Fruit fly (Drosophila melanogaster) whole organism, pupa: Measurements from ENCODE around the gene Phf7.

Experiments used
- CG10348 ChIP-seq: fragments of 200-800 bp; sonication (Bioruptor generic); IDR thresholded peaks from 2 replicates; pipeline ENCODE4 v1.3.6; 2022; ENCODE audit warnings: missing biosample characterization, missing genetic modification characterization
- CG32121 ChIP-seq: fragments of 200-800 bp; sonication (Bioruptor generic); IDR thresholded peaks from 2 replicates; pipeline ENCODE4 v1.3.6; 2022; ENCODE audit warnings: missing biosample characterization, missing genetic modification characterization
- CG4496 ChIP-seq: fragments of 200-800 bp; sonication (Bioruptor generic); IDR thresholded peaks from 3 replicates; pipeline ENCODE4 v1.3.6; 2022; ENCODE audit warnings: missing biosample characterization, missing genetic modification characterization
- CG8301 ChIP-seq: fragments of 200-800 bp; sonication (Bioruptor generic); optimal IDR thresholded peaks from 2 replicates; lab custom pipeline; 2018; ENCODE audit warnings: missing biosample characterization, mild to moderate bottlenecking, missing genetic modification characterization
- D1 ChIP-seq: fragments of 200-800 bp; sonication (Bioruptor generic); optimal IDR thresholded peaks from 2 replicates; lab custom pipeline; 2018; ENCODE audit warnings: missing biosample characterization, mild to moderate bottlenecking, missing genetic modification characterization, moderate library complexity
- EcR ChIP-seq: fragments of 200-800 bp; sonication (Bioruptor generic); optimal IDR thresholded peaks from 3 replicates; lab custom pipeline; 2019; ENCODE audit warnings: missing biosample characterization, missing genetic modification characterization, mild to moderate bottlenecking, moderate library complexity, missing genetic modification reagents
- Pif1A ChIP-seq: fragments of 200-800 bp; sonication (Bioruptor generic); optimal IDR thresholded peaks from 3 replicates; lab custom pipeline; 2016; ENCODE audit warnings: missing biosample characterization, missing genetic modification characterization
- Pif1B ChIP-seq: fragments of 200-800 bp; sonication (Bioruptor generic); optimal IDR thresholded peaks from 3 replicates; lab custom pipeline; 2016; ENCODE audit warnings: missing biosample characterization, missing genetic modification characterization
- Snoo ChIP-seq: fragments of 200-800 bp; sonication (Bioruptor generic); optimal IDR thresholded peaks from 3 replicates; lab custom pipeline; 2017; ENCODE audit warnings: missing biosample characterization, mild to moderate bottlenecking, missing genetic modification characterization, inconsistent platforms
- gl ChIP-seq: fragments of 200-800 bp; sonication (Bioruptor generic); optimal IDR thresholded peaks from 2 replicates; lab custom pipeline; 2018; ENCODE audit warnings: missing biosample characterization, mild to moderate bottlenecking, missing genetic modification characterization

- TF ChIP-seq CG8301 (no peak), Pif1B (GFP tag; lab: Kevin White, UChicago) (no peak), CG4496 (GFP tag; lab: Robert Waterston, UW) (no peak), D1 (tag; lab: Kevin White, UChicago) (no peak), EcR (GFP tag; lab: Kevin White, UChicago) (no peak), CG10348 (GFP tag; lab: Robert Waterston, UW) (no peak), Pif1A (GFP tag; lab: Kevin White, UChicago) (no peak), gl (tag; lab: Kevin White, UChicago) (no peak), Snoo (tag; lab: Kevin White, UChicago) (no peak), CG32121 (GFP tag; lab: Robert Waterston, UW) (no peak)
These were observed 43.5 kb downstream of the Phf7 start, which contains the start of gene CG34331 for dm6 chrX:20122153-20122552.
